Worm (Caenorhabditis elegans) whole organism, L4 larva: ENCODE results near the gene mrps-17.

Experiments
- F26F4.8 ChIP-seq: fragments of 200-800 bp; sonication (Bioruptor generic); conservative IDR thresholded peaks from 2 replicates; pipeline ENCODE4 v1.3.6; 2022; ENCODE audit warnings: missing genetic modification characterization, missing compliant biosample characterization
- F37D6.2 ChIP-seq: sonication (generic microtip); optimal IDR thresholded peaks from 2 replicates; lab custom pipeline; 2016; ENCODE audit warnings: mild to moderate bottlenecking, missing genetic modification characterization, missing compliant biosample characterization
- F44E2.7 ChIP-seq: fragments of 200-800 bp; sonication (Bioruptor generic); IDR thresholded peaks from 2 replicates; pipeline ENCODE4 v2.1.2; 2022; ENCODE audit warnings: missing genetic modification characterization, missing compliant biosample characterization
- R02D3.7 ChIP-seq: fragments of 150-350 bp; sonication (generic microtip); optimal IDR thresholded peaks from 3 replicates; lab custom pipeline; 2014; ENCODE audit warnings: missing biosample characterization, missing genetic modification characterization
- Y105C5A.15 ChIP-seq: fragments of 200-800 bp; sonication (Bioruptor generic); IDR thresholded peaks from 2 replicates; pipeline ENCODE4 v1.3.6; 2022; ENCODE audit warnings: missing genetic modification characterization, missing compliant biosample characterization
- Y5F2A.4 ChIP-seq: fragments of 200-800 bp; sonication (Bioruptor generic); optimal IDR thresholded peaks from 2 replicates; lab custom pipeline; 2018; ENCODE audit warnings: mild to moderate bottlenecking, missing genetic modification characterization, missing compliant biosample characterization
- aha-1 ChIP-seq: fragments of 150-350 bp; peaks from one replicate; lab custom pipeline; 2014; ENCODE audit warnings: missing biosample characterization, missing genetic modification characterization
- aly-2 ChIP-seq: sonication (generic microtip); optimal IDR thresholded peaks from 2 replicates; lab custom pipeline; 2018; ENCODE audit warnings: missing biosample characterization, missing genetic modification characterization
- attf-4 ChIP-seq: sonication (generic microtip); optimal IDR thresholded peaks from 3 replicates; lab custom pipeline; 2017; ENCODE audit warnings: missing biosample characterization, missing genetic modification characterization
- ceh-20 ChIP-seq: fragments of 200-800 bp; sonication (Bioruptor generic); IDR thresholded peaks from 2 replicates; pipeline ENCODE4 v1.3.6; 2022; ENCODE audit warnings: missing genetic modification reagents, missing genetic modification characterization, missing compliant biosample characterization
- ceh-62 ChIP-seq: sonication (generic microtip); optimal IDR thresholded peaks from 2 replicates; lab custom pipeline; 2017; ENCODE audit warnings: missing biosample characterization, missing genetic modification characterization
- ceh-82 ChIP-seq: sonication (generic microtip); optimal IDR thresholded peaks from 2 replicates; lab custom pipeline; 2017; ENCODE audit warnings: missing biosample characterization, missing genetic modification characterization
- ces-1 ChIP-seq: fragments of 150-350 bp; sonication (generic microtip); optimal IDR thresholded peaks from 4 replicates; lab custom pipeline; 2014; ENCODE audit warnings: missing biosample characterization, missing genetic modification reagents, missing genetic modification characterization
- cey-2 ChIP-seq: sonication (generic microtip); optimal IDR thresholded peaks from 3 replicates; lab custom pipeline; 2017; ENCODE audit warnings: missing genetic modification characterization, mild to moderate bottlenecking, missing compliant biosample characterization, antibody characterized with exemption, borderline replicate concordance; ENCODE audit not compliant: insufficient read depth
- ctbp-1 ChIP-seq: fragments of 200-800 bp; sonication (Bioruptor generic); IDR thresholded peaks from 2 replicates; pipeline ENCODE4 v1.3.6; 2022; ENCODE audit warnings: missing genetic modification reagents, missing genetic modification characterization, missing compliant biosample characterization
- daf-12 ChIP-seq: fragments of 150-350 bp; optimal IDR thresholded peaks from 2 replicates; lab custom pipeline; 2014; ENCODE audit warnings: missing biosample characterization, missing genetic modification reagents, missing genetic modification characterization
- daf-16 ChIP-seq, 3 experiments: sonication (generic microtip); optimal IDR thresholded peaks; 2 replicates each; lab custom pipeline; 2016 to 2017; ENCODE audit warnings: missing genetic modification characterization in 3 of 3, missing genetic modification reagents in 3 of 3, mild to moderate bottlenecking in 2 of 3, missing compliant biosample characterization in 2 of 3, missing biosample characterization in 1 of 3, moderate library complexity in 1 of 3
- daf-8 ChIP-seq: fragments of 200-800 bp; sonication (Bioruptor generic); IDR thresholded peaks from 2 replicates; pipeline ENCODE4 v1.3.6; 2022; ENCODE audit warnings: missing genetic modification characterization, missing compliant biosample characterization
- dmd-6 ChIP-seq: fragments of 200-800 bp; sonication (Bioruptor generic); IDR thresholded peaks from 2 replicates; pipeline ENCODE4 v1.3.6; 2022; ENCODE audit warnings: missing genetic modification reagents, missing genetic modification characterization, missing compliant biosample characterization
- dmd-8 ChIP-seq: fragments of 200-800 bp; sonication (Bioruptor generic); IDR thresholded peaks from 2 replicates; pipeline ENCODE4 v1.3.6; 2022; ENCODE audit warnings: missing genetic modification characterization, missing compliant biosample characterization
- dve-1 ChIP-seq: sonication (generic microtip); optimal IDR thresholded peaks from 2 replicates; lab custom pipeline; 2017; ENCODE audit warnings: antibody characterized with exemption, mild to moderate bottlenecking, missing genetic modification characterization, missing compliant biosample characterization; ENCODE audit not compliant: insufficient read depth
- egl-43 ChIP-seq: fragments of 200-800 bp; sonication (Bioruptor generic); IDR thresholded peaks from 2 replicates; pipeline ENCODE4 v1.3.6; 2022; ENCODE audit warnings: missing genetic modification reagents, missing genetic modification characterization, missing compliant biosample characterization
- fkh-10 ChIP-seq: fragments of 150-350 bp; optimal IDR thresholded peaks from 2 replicates; lab custom pipeline; 2014; ENCODE audit warnings: missing biosample characterization, missing genetic modification reagents, missing genetic modification characterization
- gei-8 ChIP-seq: fragments of 200-800 bp; sonication (Bioruptor generic); optimal IDR thresholded peaks from 2 replicates; lab custom pipeline; 2018; ENCODE audit warnings: mild to moderate bottlenecking, missing genetic modification characterization, missing compliant biosample characterization
- hlh-11 ChIP-seq: fragments of 200-800 bp; sonication (Bioruptor generic); optimal IDR thresholded peaks from 2 replicates; lab custom pipeline; 2018; ENCODE audit warnings: mild to moderate bottlenecking, missing genetic modification characterization, missing compliant biosample characterization
- lin-1 ChIP-seq: fragments of 200-800 bp; sonication (Bioruptor generic); IDR thresholded peaks from 2 replicates; pipeline ENCODE4 v1.3.6; 2022; ENCODE audit warnings: missing genetic modification reagents, missing genetic modification characterization, missing compliant biosample characterization
- lin-29 ChIP-seq: fragments of 200-800 bp; sonication (Bioruptor generic); IDR thresholded peaks from 2 replicates; pipeline ENCODE4 v1.3.6; 2022; ENCODE audit warnings: missing genetic modification reagents, missing genetic modification characterization, missing compliant biosample characterization
- lin-39 ChIP-seq: fragments of 150-350 bp; optimal IDR thresholded peaks from 2 replicates; lab custom pipeline; 2014; ENCODE audit warnings: missing biosample characterization, missing genetic modification reagents, missing genetic modification characterization
- lir-3 ChIP-seq: sonication (generic microtip); optimal IDR thresholded peaks from 2 replicates; lab custom pipeline; 2016; ENCODE audit warnings: mild to moderate bottlenecking, missing genetic modification characterization, missing compliant biosample characterization
- lsy-2 ChIP-seq, 2 experiments: fragments of 150-350 bp in 1 of 2; sonication (generic microtip) in 1 of 2; optimal IDR thresholded peaks; 2 replicates each; lab custom pipeline; 2014 to 2017; ENCODE audit warnings: missing biosample characterization in 2 of 2, missing genetic modification characterization in 2 of 2
- madf-5 ChIP-seq, 2 experiments: fragments of 200-800 bp; sonication (Bioruptor generic); IDR thresholded peaks; 2 replicates each; pipeline ENCODE4 v1.3.6; 2022; ENCODE audit warnings: missing compliant biosample characterization in 2 of 2, missing genetic modification characterization in 2 of 2
- mdl-1 ChIP-seq, 2 experiments: fragments of 150-350 bp in 1 of 2; sonication (generic microtip) in 1 of 2; optimal IDR thresholded peaks; 2 replicates each; lab custom pipeline; 2014 to 2017; ENCODE audit warnings: missing biosample characterization in 2 of 2, missing genetic modification characterization in 2 of 2
- mdt-29 ChIP-seq: fragments of 200-800 bp; sonication (Bioruptor generic); IDR thresholded peaks from 2 replicates; pipeline ENCODE4 v1.3.6; 2022; ENCODE audit warnings: missing genetic modification reagents, missing genetic modification characterization, missing compliant biosample characterization
- mxl-3 ChIP-seq: fragments of 200-800 bp; sonication (Bioruptor generic); optimal IDR thresholded peaks from 2 replicates; lab custom pipeline; 2018; ENCODE audit warnings: mild to moderate bottlenecking, missing genetic modification characterization, missing compliant biosample characterization
- nhr-10 ChIP-seq: fragments of 150-350 bp; optimal IDR thresholded peaks from 2 replicates; lab custom pipeline; 2014; ENCODE audit warnings: missing biosample characterization, missing genetic modification characterization
- nhr-102 ChIP-seq: sonication (generic microtip); optimal IDR thresholded peaks from 2 replicates; lab custom pipeline; 2016; ENCODE audit warnings: mild to moderate bottlenecking, missing genetic modification characterization, moderate library complexity, missing compliant biosample characterization
- nhr-11 ChIP-seq: fragments of 150-350 bp; optimal IDR thresholded peaks from 2 replicates; lab custom pipeline; 2014; ENCODE audit warnings: missing biosample characterization, missing genetic modification characterization
- nhr-48 ChIP-seq: sonication (generic microtip); optimal IDR thresholded peaks from 2 replicates; lab custom pipeline; 2016; ENCODE audit warnings: mild to moderate bottlenecking, missing genetic modification characterization, missing compliant biosample characterization
- nhr-76 ChIP-seq: fragments of 150-350 bp; optimal IDR thresholded peaks from 2 replicates; lab custom pipeline; 2014; ENCODE audit warnings: missing biosample characterization, missing genetic modification characterization
- pqm-1 ChIP-seq: sonication (generic microtip); optimal IDR thresholded peaks from 2 replicates; lab custom pipeline; 2017; ENCODE audit warnings: missing biosample characterization, missing genetic modification characterization
- saeg-2 ChIP-seq: fragments of 200-800 bp; sonication (Bioruptor generic); IDR thresholded peaks from 2 replicates; pipeline ENCODE4 v1.3.6; 2022; ENCODE audit warnings: missing genetic modification reagents, missing genetic modification characterization, missing compliant biosample characterization
- snpc-1.2 ChIP-seq: fragments of 200-800 bp; sonication (Bioruptor generic); IDR thresholded peaks from 2 replicates; pipeline ENCODE4 v1.3.6; 2022; ENCODE audit warnings: missing genetic modification reagents, missing genetic modification characterization, missing compliant biosample characterization
- snpc-4 ChIP-seq: fragments of 150-350 bp; optimal IDR thresholded peaks from 2 replicates; lab custom pipeline; 2014; ENCODE audit warnings: missing biosample characterization, missing genetic modification characterization
- vab-7 ChIP-seq: fragments of 200-800 bp; sonication (Bioruptor generic); IDR thresholded peaks from 2 replicates; pipeline ENCODE4 v1.3.6; 2022; ENCODE audit warnings: missing genetic modification reagents, missing genetic modification characterization, missing compliant biosample characterization
- zfp-2 ChIP-seq: sonication (generic microtip); optimal IDR thresholded peaks from 2 replicates; lab custom pipeline; 2016; ENCODE audit warnings: mild to moderate bottlenecking, missing genetic modification characterization, missing compliant biosample characterization
- zfp-3 ChIP-seq: fragments of 200-800 bp; sonication (Bioruptor generic); conservative IDR thresholded peaks from 2 replicates; pipeline ENCODE4 v1.3.6; 2022; ENCODE audit warnings: missing genetic modification reagents, missing genetic modification characterization, missing compliant biosample characterization
- zip-2 ChIP-seq: fragments of 150-350 bp; optimal IDR thresholded peaks from 2 replicates; lab custom pipeline; 2014; ENCODE audit warnings: missing biosample characterization, missing genetic modification characterization
- ztf-11 ChIP-seq: fragments of 150-350 bp; optimal IDR thresholded peaks from 2 replicates; lab custom pipeline; 2014; ENCODE audit warnings: missing biosample characterization, missing genetic modification characterization

mrps-17 gene

ce11 chrIII:6399424-6399823 lies 32.2 kb downstream of the mrps-17 start:
- TF ChIP-seq fkh-10 (GFP tag; lab: Kevin White, UChicago), result peak; percentile 73
- TF ChIP-seq zfp-2, result no peak

- no peak for TF ChIP-seq R02D3.7 (tag; lab: Kevin White, UChicago)
- TF ChIP-seq lin-29 (GFP tag; lab: Robert Waterston, UW), result no peak
- no peak for TF ChIP-seq dve-1 (tag; lab: Kevin White, UChicago)
- no peak for TF ChIP-seq Y5F2A.4
- no peak for TF ChIP-seq daf-8 (GFP tag; lab: Robert Waterston, UW)
- TF ChIP-seq dmd-8 (GFP tag; lab: Robert Waterston, UW), result no peak
- no peak for TF ChIP-seq mdt-29 (GFP tag; lab: Robert Waterston, UW)
- no peak for TF ChIP-seq aly-2
- TF ChIP-seq F26F4.8 (GFP tag; lab: Robert Waterston, UW), result no peak
- TF ChIP-seq nhr-11 (tag; lab: Kevin White, UChicago), result peak; percentile 63
- no peak for TF ChIP-seq mxl-3 (GFP tag; lab: Kevin White, UChicago)
- peak in 1 of 2 experiments; percentile 72 for TF ChIP-seq daf-16 (GFP tag; optimal IDR thresholded peaks at IDR 0.05; lab: Kevin White, UChicago)
- no peak for TF ChIP-seq daf-16 (tag; optimal IDR thresholded peaks at IDR 0.05; lab: Kevin White, UChicago)
- TF ChIP-seq vab-7 (GFP tag; lab: Robert Waterston, UW), result no peak
- peak; percentile 65 for TF ChIP-seq aha-1 (tag; lab: Kevin White, UChicago)
- TF ChIP-seq daf-12 (tag; lab: Kevin White, UChicago), result no peak
- TF ChIP-seq zip-2, result no peak
- no peak for TF ChIP-seq snpc-4
- no peak for TF ChIP-seq saeg-2 (GFP tag; lab: Robert Waterston, UW)
These were observed 33.5 kb downstream of the mrps-17 start for ce11 chrIII:6398124-6398523.

DNA sequence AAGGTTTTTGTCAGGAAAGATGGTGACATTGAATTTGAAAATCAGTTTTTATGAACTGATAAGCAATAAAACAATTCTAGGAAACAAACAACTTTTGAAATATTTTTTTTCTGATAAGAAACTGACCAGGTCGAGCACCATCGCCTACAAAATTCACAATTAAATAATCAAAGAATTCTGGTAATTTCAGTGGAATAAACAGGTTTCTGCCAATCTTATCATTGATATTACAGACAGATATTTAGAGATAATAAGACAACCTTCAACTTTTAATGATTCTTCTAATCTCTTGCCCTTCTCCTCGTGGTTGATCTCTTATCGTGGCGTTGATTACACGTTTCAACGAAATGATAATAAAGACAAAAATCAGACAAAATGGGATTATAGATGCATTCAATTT lies 35.2 kb downstream of the mrps-17 start:
- no peak for TF ChIP-seq ctbp-1 (GFP tag; lab: Robert Waterston, UW)
- TF ChIP-seq egl-43 (GFP tag; lab: Robert Waterston, UW), result no peak
- no peak for TF ChIP-seq Y105C5A.15
- no peak for TF ChIP-seq F44E2.7 (GFP tag; lab: Robert Waterston, UW)
- peak; percentile 76 for TF ChIP-seq lin-1 (GFP tag; lab: Robert Waterston, UW)
- TF ChIP-seq cey-2 (tag; lab: Kevin White, UChicago), result peak; percentile 20
- TF ChIP-seq mdl-1 (tag; optimal IDR thresholded peaks at IDR 0.05; lab: Kevin White, UChicago), result peak in 1 of 2 experiments; percentile 76
- TF ChIP-seq hlh-11, result peak; percentile 87
- no peak for TF ChIP-seq lir-3
- no peak for TF ChIP-seq aha-1 (tag; lab: Kevin White, UChicago)
- peak; percentile 34; the same call in 1 of the 2 replicates for TF ChIP-seq ceh-20 (GFP tag; lab: Robert Waterston, UW)
- no peak for TF ChIP-seq F37D6.2 (tag; lab: Kevin White, UChicago)
- TF ChIP-seq ceh-62 (tag; lab: Kevin White, UChicago), result no peak
- no peak for TF ChIP-seq nhr-10
- peak in 1 of 2 experiments; percentile 57 for TF ChIP-seq daf-16 (GFP tag; optimal IDR thresholded peaks at IDR 0.05; lab: Kevin White, UChicago)
- peak; percentile 95 for TF ChIP-seq daf-16 (tag; optimal IDR thresholded peaks at IDR 0.05; lab: Kevin White, UChicago)
- peak; percentile 79 for TF ChIP-seq pqm-1
- peak; percentile 88 for TF ChIP-seq mxl-3 (GFP tag; lab: Kevin White, UChicago)
- peak; percentile 76 for TF ChIP-seq nhr-48
- no peak for TF ChIP-seq madf-5 (GFP tag; IDR thresholded peaks at IDR 0.05; lab: Robert Waterston, UW)
- no peak for TF ChIP-seq mdt-29 (GFP tag; lab: Robert Waterston, UW)
- TF ChIP-seq ces-1 (GFP tag; lab: Kevin White, UChicago), result no peak
- no peak for TF ChIP-seq ztf-11 (tag; lab: Kevin White, UChicago)
- no peak for TF ChIP-seq ceh-82
- TF ChIP-seq gei-8, result no peak
- peak; percentile 80 for TF ChIP-seq nhr-102 (tag; lab: Kevin White, UChicago)
- TF ChIP-seq lsy-2 (tag; optimal IDR thresholded peaks at IDR 0.05; lab: Kevin White, UChicago), result peak in 1 of 2 experiments; percentile 33
- TF ChIP-seq snpc-1.2, result no peak
- TF ChIP-seq lin-39 (tag; lab: Kevin White, UChicago), result no peak
- no peak for TF ChIP-seq nhr-76 (tag; lab: Kevin White, UChicago)
- TF ChIP-seq zfp-3 (GFP tag; lab: Robert Waterston, UW), result no peak
- peak; percentile 78 for TF ChIP-seq dve-1 (tag; lab: Kevin White, UChicago)
- TF ChIP-seq dmd-6, result peak; percentile 86
- TF ChIP-seq attf-4, result no peak
